Worm (Caenorhabditis elegans): ENCODE results near the gene H20J04.9.

DNA sequence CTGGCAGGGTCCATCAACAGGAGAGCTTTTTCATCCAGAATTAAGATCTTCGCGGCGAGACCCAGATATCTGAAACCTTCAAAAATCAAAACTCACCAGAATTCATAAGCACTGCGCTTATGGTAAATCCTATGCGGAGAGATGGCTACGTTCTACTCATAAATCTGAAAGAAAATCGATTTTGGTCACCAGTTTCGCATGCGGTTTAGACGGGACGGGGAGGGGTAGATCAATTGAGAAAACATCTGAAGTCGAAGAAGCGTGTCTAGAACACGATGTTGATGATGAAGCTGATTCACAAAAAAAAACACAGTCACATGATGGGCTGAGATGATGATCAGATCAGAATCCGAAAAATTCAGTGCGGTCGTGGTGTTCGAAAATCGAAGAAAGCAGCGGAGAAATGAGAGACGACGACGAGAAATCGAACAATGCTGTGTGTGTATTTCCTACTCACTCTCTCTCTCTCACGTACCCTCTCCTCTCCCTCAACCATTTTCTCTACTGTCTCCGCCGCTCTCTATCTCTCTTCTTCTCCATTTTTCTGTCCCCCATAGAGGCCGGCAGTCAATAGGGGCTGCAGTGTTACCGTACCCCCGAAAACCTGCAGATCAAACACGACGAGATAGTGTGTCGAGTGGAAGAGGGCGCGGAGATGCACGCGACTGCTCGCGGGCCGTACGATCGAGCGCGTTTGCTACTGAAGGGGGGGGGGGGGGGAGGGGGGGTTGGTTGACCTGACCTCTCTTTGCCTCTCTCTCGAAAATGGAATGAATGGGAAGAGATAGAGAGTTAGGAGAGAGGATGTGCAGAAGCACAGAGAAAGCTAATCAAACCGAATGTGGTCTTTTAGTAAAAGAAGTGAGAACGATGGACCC is 25.5 kb downstream of the H20J04.9 start, which contains the start of gene ntl-2:
- TF ChIP-seq dao-5 (tag; optimal IDR thresholded peaks at IDR 0.05): no peak
- peak; percentile 79 for TF ChIP-seq him-1 (tag; optimal IDR thresholded peaks at IDR 0.05)
